Worm (Caenorhabditis elegans) whole organism, mixed stage, embryonic: Measurements from ENCODE around the gene rgs-2.

Experiments used
- drap-1 ChIP-seq: fragments of 200-800 bp; sonication (Bioruptor generic); optimal IDR thresholded peaks from 3 replicates; lab custom pipeline; 2018; ENCODE audit warnings: mild to moderate bottlenecking, missing genetic modification characterization, missing compliant biosample characterization
- nhr-237 ChIP-seq: fragments of 150-350 bp; optimal IDR thresholded peaks from 2 replicates; lab custom pipeline; 2014; ENCODE audit warnings: missing biosample characterization, missing genetic modification characterization
- pha-4 ChIP-seq: fragments of 150-350 bp; optimal IDR thresholded peaks from 2 replicates; lab custom pipeline; 2018; ENCODE audit warnings: missing biosample characterization, missing genetic modification reagents, missing genetic modification characterization
- ztf-11 ChIP-seq: fragments of 150-350 bp; optimal IDR thresholded peaks from 2 replicates; lab custom pipeline; 2014; ENCODE audit warnings: missing biosample characterization, missing genetic modification characterization

DNA sequence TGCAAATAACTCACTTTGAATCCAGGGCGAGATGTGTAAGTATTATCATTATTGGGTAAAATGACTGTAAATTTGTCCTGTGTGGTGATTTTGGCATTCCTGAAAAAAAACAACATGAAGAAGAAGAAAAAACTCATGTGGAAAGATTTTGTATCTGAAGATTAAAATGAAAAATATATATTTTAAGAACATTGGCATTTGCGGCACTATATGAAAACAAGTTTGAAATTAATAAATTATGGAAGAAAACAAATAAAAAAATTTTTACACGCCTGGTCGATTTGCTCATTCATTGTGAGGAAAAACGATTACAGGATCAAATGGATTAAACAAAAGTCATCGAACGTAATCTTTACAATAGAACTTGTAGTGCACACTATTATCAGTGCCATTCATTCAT lies 57.2 kb downstream of the rgs-2 start, which contains the start of gene ilc-17.1:
- TF ChIP-seq nhr-237 (tag; lab: Kevin White, UChicago) (no peak), pha-4 (tag; lab: Kevin White, UChicago) (no peak), drap-1 (GFP tag; lab: Kevin White, UChicago) (no peak), ztf-11 (tag; lab: Kevin White, UChicago) (no peak)
